Fruit fly (Drosophila melanogaster): ENCODE measurements around the gene CG11585.

The CG11585 gene

DNA sequence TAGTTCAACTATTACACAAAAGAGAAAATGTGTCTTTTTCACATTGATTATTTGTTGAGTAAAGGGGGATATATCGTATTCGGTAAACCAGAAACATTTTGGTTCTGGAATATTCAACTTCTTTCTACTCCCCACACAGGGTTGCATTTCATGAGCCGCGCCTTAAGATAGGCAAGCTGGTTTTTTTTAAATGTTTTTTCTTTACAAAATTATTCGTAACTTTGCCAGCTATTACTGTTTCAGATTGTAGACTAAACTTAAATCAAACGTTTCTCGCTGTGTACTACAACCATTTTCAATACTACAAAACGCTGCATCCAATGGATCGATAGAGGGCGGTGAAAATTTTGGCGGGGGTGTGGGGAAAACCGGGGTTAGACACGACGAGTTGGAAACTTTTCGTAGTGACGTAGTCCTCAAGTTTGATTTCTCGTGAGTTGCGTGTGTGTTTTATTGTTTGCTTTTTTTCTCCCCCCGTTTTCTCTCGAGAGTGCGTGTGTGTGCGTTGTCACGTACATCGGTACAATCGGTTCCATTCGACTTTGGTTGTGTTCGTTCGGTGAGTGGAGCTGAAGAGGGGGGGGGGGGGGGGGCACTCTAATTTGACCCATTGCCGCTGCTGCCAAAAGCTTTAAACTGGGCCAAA, 24.3 kb downstream of the CG11585 start (continued):
- peak; percentile 38 for TF ChIP-seq CG12299 (tag; optimal IDR thresholded peaks at IDR 0.05)
- TF ChIP-seq CG7786 (GFP tag; optimal IDR thresholded peaks at IDR 0.05), result peak; percentile 16
- 0 out of 2 replicates have a peak, but pooled peaks have one; percentile 35 for TF ChIP-seq Atf6 (GFP tag; IDR thresholded peaks at IDR 0.05)
- peak; percentile 67 for TF ChIP-seq gem (tag; optimal IDR thresholded peaks at IDR 0.05)
- no peak for TF ChIP-seq CG4854 (GFP tag; optimal IDR thresholded peaks at IDR 0.05)
- peak; percentile 45 for TF ChIP-seq CG15601 (tag; optimal IDR thresholded peaks at IDR 0.05)
- TF ChIP-seq CG1792 (GFP tag; optimal IDR thresholded peaks at IDR 0.05), result no peak
- no peak for TF ChIP-seq CG2889 (GFP tag; IDR thresholded peaks at IDR 0.05)
- TF ChIP-seq pan (optimal IDR thresholded peaks at IDR 0.05), result no peak
- TF ChIP-seq pan (GFP tag; optimal IDR thresholded peaks at IDR 0.05 in 1 of 2, IDR thresholded peaks at IDR 0.05 in 1 of 2), result no peak
- no peak for TF ChIP-seq Rx (GFP tag; IDR thresholded peaks at IDR 0.05)
- no peak for TF ChIP-seq slou (GFP tag; optimal IDR thresholded peaks at IDR 0.05)
- TF ChIP-seq Optix (GFP tag; IDR thresholded peaks at IDR 0.05), result peak; percentile 36; the same call in 1 of the 3 replicates
- peak; percentile 15 for TF ChIP-seq CG1529 (GFP tag; optimal IDR thresholded peaks at IDR 0.05)
- peak; percentile 76 for TF ChIP-seq Med (GFP tag)
- TF ChIP-seq corto (GFP tag; optimal IDR thresholded peaks at IDR 0.05), result no peak
- TF ChIP-seq lilli (GFP tag; optimal IDR thresholded peaks at IDR 0.05), result peak; percentile 32
- no peak for TF ChIP-seq CG17612 (GFP tag; IDR thresholded peaks at IDR 0.05)
- peak; percentile 32; the same call in 1 of the 3 replicates for TF ChIP-seq CG6175 (GFP tag; IDR thresholded peaks at IDR 0.05)
- TF ChIP-seq CG32767 (GFP tag; IDR thresholded peaks at IDR 0.05), result 0 out of 2 replicates have a peak, but pooled peaks have one; percentile 26
- TF ChIP-seq ci (GFP tag; IDR thresholded peaks at IDR 0.05), result 0 out of 3 replicates have a peak, but pooled peaks have one; percentile 31
- TF ChIP-seq CG4707 (GFP tag; optimal IDR thresholded peaks at IDR 0.05), result no peak
- TF ChIP-seq Abd-B (GFP tag; optimal IDR thresholded peaks at IDR 0.05), result peak; percentile 33
- peak; percentile 88 for TF ChIP-seq CG8290 (GFP tag; optimal IDR thresholded peaks at IDR 0.05)
- TF ChIP-seq CG8290 (tag; optimal IDR thresholded peaks at IDR 0.05), result peak; percentile 21 to 67
- TF ChIP-seq Hmr (GFP tag; optimal IDR thresholded peaks at IDR 0.05), result peak; percentile 12
- TF ChIP-seq ATbp (GFP tag; optimal IDR thresholded peaks at IDR 0.05), result no peak
- peak; percentile 35 for TF ChIP-seq CG9437 (GFP tag; optimal IDR thresholded peaks at IDR 0.05)
- TF ChIP-seq vvl (GFP tag; IDR thresholded peaks at IDR 0.05), result peak; percentile 43; the same call in 1 of the 2 replicates
- TF ChIP-seq sisA (GFP tag; IDR thresholded peaks at IDR 0.05), result no peak; the same call in 1 of the 2 replicates
- 0 out of 2 replicates have a peak, but pooled peaks have one; percentile 24 for TF ChIP-seq sna (GFP tag; IDR thresholded peaks at IDR 0.05; ENCODE audit: partially characterized antibody)
- TF ChIP-seq CG2875 (GFP tag; optimal IDR thresholded peaks at IDR 0.05), result no peak
- no peak for TF ChIP-seq cwo (GFP tag; optimal IDR thresholded peaks at IDR 0.05)
- TF ChIP-seq slp2 (GFP tag; optimal IDR thresholded peaks at IDR 0.05), result peak; percentile 18
- peak in 1 of 2 experiments; percentile 27 for TF ChIP-seq Eip74EF (GFP tag; optimal IDR thresholded peaks at IDR 0.05)
- TF ChIP-seq CG3281 (GFP tag; optimal IDR thresholded peaks at IDR 0.05), result peak; percentile 20
- TF ChIP-seq knrl (GFP tag; IDR thresholded peaks at IDR 0.05; ENCODE audit: partially characterized antibody), result no peak
- TF ChIP-seq eyg (GFP tag; optimal IDR thresholded peaks at IDR 0.05), result no peak
- no peak for TF ChIP-seq CG12155 (GFP tag; optimal IDR thresholded peaks at IDR 0.05)
- no peak for TF ChIP-seq NC2α (GFP tag; optimal IDR thresholded peaks at IDR 0.05)
- no peak for TF ChIP-seq fu2 (GFP tag; optimal IDR thresholded peaks at IDR 0.05)
- no peak for TF ChIP-seq CG9797 (GFP tag; optimal IDR thresholded peaks at IDR 0.05)
- peak; percentile 52 for TF ChIP-seq unpg (GFP tag; optimal IDR thresholded peaks at IDR 0.05)
- no peak for TF ChIP-seq HLH54F (GFP tag; optimal IDR thresholded peaks at IDR 0.05)
- TF ChIP-seq CG14965 (GFP tag; optimal IDR thresholded peaks at IDR 0.05; ENCODE audit: borderline replicate concordance), result no peak
- peak; percentile 46 for TF ChIP-seq CG18262 (tag; optimal IDR thresholded peaks at IDR 0.05)
- peak; percentile 43 for TF ChIP-seq az2 (GFP tag; optimal IDR thresholded peaks at IDR 0.05)
- peak; percentile 36 for TF ChIP-seq Sox100B (GFP tag; optimal IDR thresholded peaks at IDR 0.05)
- TF ChIP-seq ase (GFP tag; IDR thresholded peaks at IDR 0.05), result 0 out of 3 replicates have a peak, but pooled peaks have one; percentile 11
- peak; percentile 4 for TF ChIP-seq CG9727 (GFP tag; optimal IDR thresholded peaks at IDR 0.05)
